Fruit fly (Drosophila melanogaster) whole organism, embryonic: ENCODE measurements around the gene CG31087.

Source experiments
- CG10959 ChIP-seq: fragments of 200-800 bp; sonication (Bioruptor generic); IDR thresholded peaks from 2 replicates; pipeline ENCODE4 v1.3.6; 2022; ENCODE audit warnings: missing biosample characterization, missing genetic modification characterization
- CG11695 ChIP-seq: fragments of 200-800 bp; sonication (Bioruptor generic); IDR thresholded peaks from 3 replicates; pipeline ENCODE4 v1.3.6; 2022; ENCODE audit warnings: missing biosample characterization, missing genetic modification characterization
- CG13296 ChIP-seq: fragments of 200-800 bp; sonication (Bioruptor generic); optimal IDR thresholded peaks from 3 replicates; lab custom pipeline; 2018; ENCODE audit warnings: missing biosample characterization, mild to moderate bottlenecking, missing genetic modification characterization
- CG33213 ChIP-seq: fragments of 200-800 bp; sonication (Bioruptor generic); optimal IDR thresholded peaks from 3 replicates; lab custom pipeline; 2016; ENCODE audit warnings: missing biosample characterization, missing genetic modification characterization
- CG42726 ChIP-seq: fragments of 200-800 bp; sonication (Bioruptor generic); IDR thresholded peaks from 2 replicates; pipeline ENCODE4 v1.3.6; 2022; ENCODE audit warnings: missing biosample characterization, missing genetic modification characterization; ENCODE audit not compliant: partially characterized antibody
- CG4617 ChIP-seq: fragments of 200-800 bp; sonication (Bioruptor generic); optimal IDR thresholded peaks from 3 replicates; lab custom pipeline; 2016; ENCODE audit warnings: missing biosample characterization, missing genetic modification characterization, borderline replicate concordance
- CG6175 ChIP-seq: fragments of 200-800 bp; sonication (Bioruptor generic); IDR thresholded peaks from 3 replicates; pipeline ENCODE4 v1.3.6; 2022; ENCODE audit warnings: missing biosample characterization, missing genetic modification characterization
- CG7357 ChIP-seq: fragments of 200-800 bp; sonication (Bioruptor generic); IDR thresholded peaks from 3 replicates; pipeline ENCODE4 v1.3.6; 2022; ENCODE audit warnings: missing biosample characterization, missing genetic modification characterization
- CG7372 ChIP-seq: fragments of 200-800 bp; sonication (Bioruptor generic); IDR thresholded peaks from 2 replicates; pipeline ENCODE4 v1.3.6; 2022; ENCODE audit warnings: missing biosample characterization, missing genetic modification characterization
- CG7786 ChIP-seq: fragments of 200-800 bp; sonication (Bioruptor generic); optimal IDR thresholded peaks from 2 replicates; lab custom pipeline; 2016; ENCODE audit warnings: missing biosample characterization, missing genetic modification characterization
- CG7963 ChIP-seq: fragments of 200-800 bp; sonication (Bioruptor generic); IDR thresholded peaks from 3 replicates; pipeline ENCODE4 v1.3.6; 2022; ENCODE audit warnings: missing biosample characterization, missing genetic modification characterization; ENCODE audit not compliant: partially characterized antibody
- CG8924 ChIP-seq: fragments of 200-800 bp; optimal IDR thresholded peaks from 3 replicates; lab custom pipeline; 2019; ENCODE audit warnings: missing biosample characterization, mild to moderate bottlenecking, missing genetic modification characterization, moderate library complexity
- D ChIP-seq, 2 experiments: fragments of 200-800 bp in 1 of 2; fragments of >200 bp in 1 of 2; sonication (Bioruptor generic) in 1 of 2; optimal IDR thresholded peaks; 2 replicates in 1 of 2; 3 replicates in 1 of 2; lab custom pipeline; 2017; ENCODE audit warnings: mild to moderate bottlenecking in 1 of 2, missing biosample characterization in 1 of 2, missing genetic modification characterization in 1 of 2, missing genetic modification reagents in 1 of 2
- E2f2 ChIP-seq: fragments of 200-800 bp; sonication (Bioruptor generic); IDR thresholded peaks from 2 replicates; pipeline ENCODE4 v1.3.6; 2022; ENCODE audit warnings: missing biosample characterization, missing genetic modification characterization
- Ets65A ChIP-seq: fragments of 200-800 bp; sonication (Bioruptor generic); peaks from one replicate; lab custom pipeline; 2016; ENCODE audit warnings: missing biosample characterization, missing genetic modification characterization
- Gsc ChIP-seq: fragments of 200-800 bp; sonication (Bioruptor generic); IDR thresholded peaks from 2 replicates; pipeline ENCODE4 v1.3.6; 2022; ENCODE audit warnings: missing biosample characterization, missing genetic modification characterization
- Jarid2 ChIP-seq: fragments of 200-800 bp; sonication (Bioruptor generic); optimal IDR thresholded peaks from 3 replicates; lab custom pipeline; 2017; ENCODE audit warnings: mild to moderate bottlenecking, missing biosample characterization, missing genetic modification reagents, missing genetic modification characterization
- MBD-R2 ChIP-seq: fragments of 200-800 bp; sonication (Bioruptor generic); IDR thresholded peaks from 2 replicates; pipeline ENCODE4 v1.3.6; 2022; ENCODE audit warnings: missing biosample characterization, missing genetic modification characterization
- MESR4 ChIP-seq: fragments of 200-800 bp; sonication (Bioruptor generic); optimal IDR thresholded peaks from 2 replicates; lab custom pipeline; 2018; ENCODE audit warnings: missing biosample characterization, mild to moderate bottlenecking, missing genetic modification characterization, moderate library complexity
- Oaz ChIP-seq: fragments of 200-800 bp; sonication (Bioruptor generic); IDR thresholded peaks from 2 replicates; pipeline ENCODE4 v1.3.6; 2022; ENCODE audit warnings: missing biosample characterization, missing genetic modification characterization
- YL-1 ChIP-seq: fragments of 200-800 bp; sonication (Bioruptor generic); optimal IDR thresholded peaks from 3 replicates; lab custom pipeline; 2017; ENCODE audit warnings: missing biosample characterization, mild to moderate bottlenecking, missing genetic modification characterization
- abd-A ChIP-seq: fragments of 200-800 bp; sonication (Bioruptor generic); optimal IDR thresholded peaks from 3 replicates; lab custom pipeline; 2019; ENCODE audit warnings: missing biosample characterization, mild to moderate bottlenecking, missing genetic modification characterization, moderate library complexity
- bigmax ChIP-seq: fragments of 200-800 bp; sonication (Bioruptor generic); optimal IDR thresholded peaks from 2 replicates; lab custom pipeline; 2018; ENCODE audit warnings: missing biosample characterization, mild to moderate bottlenecking, missing genetic modification characterization
- chinmo ChIP-seq: fragments of 200-800 bp; sonication (Bioruptor generic); IDR thresholded peaks from 4 replicates; pipeline ENCODE4 v1.3.6; 2022; ENCODE audit warnings: missing biosample characterization, missing genetic modification characterization; ENCODE audit not compliant: partially characterized antibody
- ci ChIP-seq: fragments of 200-800 bp; sonication (Bioruptor generic); IDR thresholded peaks from 3 replicates; pipeline ENCODE4 v1.3.6; 2022; ENCODE audit warnings: missing biosample characterization, missing genetic modification characterization
- cwo ChIP-seq: fragments of 200-800 bp; sonication (Bioruptor generic); optimal IDR thresholded peaks from 3 replicates; lab custom pipeline; 2017; ENCODE audit warnings: missing biosample characterization, missing genetic modification characterization, mild to moderate bottlenecking, moderate library complexity, missing genetic modification reagents
- dpn ChIP-seq, 2 experiments: fragments of 200-800 bp; sonication (Bioruptor generic); optimal IDR thresholded peaks; 3 replicates each; lab custom pipeline; 2016; ENCODE audit warnings: missing biosample characterization in 2 of 2, missing genetic modification characterization in 2 of 2
- emc ChIP-seq: fragments of 200-800 bp; sonication (Bioruptor generic); optimal IDR thresholded peaks from 2 replicates; lab custom pipeline; 2016; ENCODE audit warnings: missing biosample characterization, missing genetic modification characterization
- fu2 ChIP-seq: fragments of 200-800 bp; sonication (Bioruptor generic); optimal IDR thresholded peaks from 2 replicates; lab custom pipeline; 2016; ENCODE audit warnings: missing biosample characterization, missing genetic modification characterization
- gcm2 ChIP-seq: fragments of 200-800 bp; sonication (Bioruptor generic); optimal IDR thresholded peaks from 2 replicates; lab custom pipeline; 2016; ENCODE audit warnings: missing biosample characterization, missing genetic modification characterization
- gfzf ChIP-seq: fragments of 200-800 bp; sonication (Bioruptor generic); optimal IDR thresholded peaks from 2 replicates; lab custom pipeline; 2016; ENCODE audit warnings: missing biosample characterization, mild to moderate bottlenecking, missing genetic modification characterization, moderate library complexity
- gro ChIP-seq: fragments of 200-800 bp; sonication (Bioruptor generic); optimal IDR thresholded peaks from 2 replicates; lab custom pipeline; 2016; ENCODE audit warnings: missing biosample characterization, missing genetic modification characterization
- hb ChIP-seq: fragments of 200-800 bp; sonication (Bioruptor generic); IDR thresholded peaks from 3 replicates; pipeline ENCODE4 v1.3.6; 2022; ENCODE audit warnings: missing biosample characterization, missing genetic modification characterization; ENCODE audit not compliant: partially characterized antibody
- hbn ChIP-seq: fragments of 200-800 bp; sonication (Bioruptor generic); IDR thresholded peaks from 2 replicates; pipeline ENCODE4 v1.3.6; 2022; ENCODE audit warnings: missing biosample characterization, missing genetic modification characterization; ENCODE audit not compliant: partially characterized antibody
- hkb ChIP-seq, 2 experiments: fragments of 200-800 bp in 1 of 2; fragments of >200 bp in 1 of 2; sonication (Bioruptor generic) in 1 of 2; IDR thresholded peaks in 1 of 2; optimal IDR thresholded peaks in 1 of 2; 2 replicates each; pipeline versions ENCODE4 v1.3.6 to Lab custom; 2017 to 2022; ENCODE audit warnings: missing biosample characterization in 1 of 2, missing genetic modification characterization in 1 of 2
- jing ChIP-seq: fragments of 200-800 bp; sonication (Bioruptor generic); optimal IDR thresholded peaks from 2 replicates; lab custom pipeline; 2018; ENCODE audit warnings: missing biosample characterization, mild to moderate bottlenecking, missing genetic modification characterization
- knrl ChIP-seq: fragments of 200-800 bp; sonication (Bioruptor generic); IDR thresholded peaks from 3 replicates; pipeline ENCODE4 v1.3.6; 2022; ENCODE audit warnings: missing biosample characterization, missing genetic modification characterization; ENCODE audit not compliant: partially characterized antibody
- nmo ChIP-seq: fragments of 200-800 bp; sonication (Bioruptor generic); optimal IDR thresholded peaks from 2 replicates; lab custom pipeline; 2018; ENCODE audit warnings: missing biosample characterization, mild to moderate bottlenecking, missing genetic modification characterization, moderate library complexity
- p53 ChIP-seq: fragments of 200-800 bp; sonication (Bioruptor generic); optimal IDR thresholded peaks from 2 replicates; lab custom pipeline; 2016; ENCODE audit warnings: missing biosample characterization, missing genetic modification characterization
- pho ChIP-seq: fragments of 200-800 bp; sonication (Bioruptor generic); optimal IDR thresholded peaks from 2 replicates; lab custom pipeline; 2016; ENCODE audit warnings: missing biosample characterization, missing genetic modification characterization
- phol ChIP-seq: fragments of 200-800 bp; sonication (Bioruptor generic); optimal IDR thresholded peaks from 3 replicates; lab custom pipeline; 2018; ENCODE audit warnings: missing biosample characterization, mild to moderate bottlenecking, missing genetic modification characterization, moderate library complexity
- salm ChIP-seq: fragments of 200-800 bp; sonication (Bioruptor generic); optimal IDR thresholded peaks from 2 replicates; lab custom pipeline; 2018; ENCODE audit warnings: missing biosample characterization, mild to moderate bottlenecking, missing genetic modification characterization
- seq ChIP-seq: fragments of 200-800 bp; sonication (Bioruptor generic); IDR thresholded peaks from 2 replicates; pipeline ENCODE4 v1.3.6; 2022; ENCODE audit warnings: missing biosample characterization, missing genetic modification characterization
- slbo ChIP-seq: fragments of 200-800 bp; sonication (Bioruptor generic); IDR thresholded peaks from 2 replicates; pipeline ENCODE4 v1.3.6; 2022; ENCODE audit warnings: missing biosample characterization, missing genetic modification characterization
- sr ChIP-seq: fragments of 200-800 bp; sonication (Bioruptor generic); IDR thresholded peaks from 3 replicates; pipeline ENCODE4 v1.3.6; 2022; ENCODE audit warnings: missing biosample characterization, missing genetic modification characterization
- stwl ChIP-seq: fragments of 200-800 bp; sonication (Bioruptor generic); optimal IDR thresholded peaks from 3 replicates; lab custom pipeline; 2018; ENCODE audit warnings: missing biosample characterization, mild to moderate bottlenecking, missing genetic modification characterization, moderate library complexity
- vnd ChIP-seq: fragments of 200-800 bp; sonication (Bioruptor generic); IDR thresholded peaks from 3 replicates; pipeline ENCODE4 v1.3.6; 2022; ENCODE audit warnings: missing biosample characterization, missing genetic modification characterization; ENCODE audit not compliant: partially characterized antibody

Gene CG31087

DNA sequence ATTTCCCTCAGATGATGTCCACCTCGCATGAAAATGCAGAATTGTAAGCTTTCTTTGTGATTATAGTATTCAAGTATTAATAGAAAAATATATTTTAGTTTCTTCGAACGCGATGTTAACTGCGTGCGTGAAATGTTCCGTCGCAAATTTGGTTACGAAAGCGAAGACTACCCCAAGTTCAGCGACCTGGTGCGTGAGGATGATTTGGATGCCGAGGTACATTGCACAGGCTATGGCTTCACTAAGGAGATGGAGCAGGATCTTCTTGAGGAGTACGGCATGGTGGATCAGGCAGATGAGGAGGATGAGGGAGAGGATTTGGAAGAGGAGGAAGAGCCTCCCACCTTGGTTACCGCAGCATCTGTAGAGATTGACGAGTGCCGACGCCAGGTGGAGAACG, 46.9 kb downstream of the CG31087 start:
- TF ChIP-seq emc (GFP tag; lab: Kevin White, UChicago) = no peak
- no peak for TF ChIP-seq CG10959 (GFP tag; lab: Robert Waterston, UW)
- no peak for TF ChIP-seq D (optimal IDR thresholded peaks at IDR 0.05; lab: Kevin White, UChicago)
- no peak for TF ChIP-seq D (GFP tag; optimal IDR thresholded peaks at IDR 0.05; lab: Kevin White, UChicago)
- TF ChIP-seq gcm2 (GFP tag; lab: Kevin White, UChicago) = no peak
- TF ChIP-seq CG8924 (tag; lab: Kevin White, UChicago) = no peak
- TF ChIP-seq hbn (GFP tag; lab: Robert Waterston, UW) = no peak
- TF ChIP-seq CG6175 = no peak
- peak; percentile 92 for TF ChIP-seq Ets65A (GFP tag; lab: Kevin White, UChicago)

DNA sequence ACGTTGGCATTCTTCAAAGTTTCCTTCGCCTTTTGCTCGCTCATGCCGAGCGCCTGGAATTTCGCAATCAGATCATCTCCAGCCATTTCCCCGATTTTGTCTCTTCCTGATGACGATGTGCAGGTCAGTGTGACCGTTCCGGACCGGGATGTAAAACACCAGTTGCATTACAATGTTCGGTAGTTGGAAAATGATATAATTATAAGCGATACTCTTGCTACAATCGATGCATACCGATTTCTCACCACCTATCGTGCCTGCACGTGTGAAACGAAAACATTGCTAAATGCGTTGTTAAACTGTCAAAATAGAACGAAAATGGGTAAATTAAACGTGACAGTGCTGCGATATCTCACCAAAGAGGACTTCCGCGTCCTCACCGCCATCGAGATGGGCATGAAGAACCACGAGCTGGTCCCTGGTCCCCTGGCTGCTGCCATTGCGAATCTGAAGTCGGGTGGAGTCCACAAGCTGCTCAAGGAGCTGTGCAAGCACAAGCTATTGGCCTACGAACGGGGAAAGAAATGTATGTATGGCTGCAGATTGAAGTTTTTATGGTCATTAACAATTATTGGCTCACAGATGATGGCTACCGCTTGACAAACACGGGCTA, 47.9 kb downstream of the CG31087 start, which contains the start of the genes GlnRS and RIOK2:
Gene GlnRS (minus strand): TSS at position 133 of the 613 bp plus-strand sequence.
Gene RIOK2 (plus strand): TSS at position 256 of the 613 bp plus-strand sequence.
- peak; percentile 95 for TF ChIP-seq stwl (tag; lab: Kevin White, UChicago)
- TF ChIP-seq Jarid2 (GFP tag; lab: Kevin White, UChicago) = no peak
- peak; percentile 99 for TF ChIP-seq CG7357
- TF ChIP-seq E2f2 = no peak
- TF ChIP-seq p53 (GFP tag; lab: Kevin White, UChicago) = peak; percentile 32
- peak; percentile 100 for TF ChIP-seq chinmo (GFP tag; lab: Robert Waterston, UW)
- TF ChIP-seq CG7786 (GFP tag; lab: Kevin White, UChicago) = peak; percentile 10
- no peak for TF ChIP-seq fu2 (GFP tag; lab: Kevin White, UChicago)
- TF ChIP-seq gro = peak; percentile 54
- TF ChIP-seq slbo (GFP tag; lab: Robert Waterston, UW) = peak; percentile 43; the same call in 1 of the 2 replicates
- peak; percentile 91 for TF ChIP-seq gfzf (GFP tag; lab: Kevin White, UChicago)
- TF ChIP-seq pho (GFP tag; lab: Kevin White, UChicago) = peak; percentile 5
- peak; percentile 54 for TF ChIP-seq CG33213
- peak; percentile 71 for TF ChIP-seq nmo (GFP tag; lab: Kevin White, UChicago)
- TF ChIP-seq CG4617 = peak; percentile 94
- no peak for TF ChIP-seq CG13296
- no peak for TF ChIP-seq sr (GFP tag; lab: Robert Waterston, UW)
- TF ChIP-seq cwo = peak; percentile 96
- no peak for TF ChIP-seq CG11695
- no peak for TF ChIP-seq salm (tag; lab: Kevin White, UChicago)
- TF ChIP-seq phol = peak; percentile 69
- TF ChIP-seq vnd = peak; percentile 92
- peak; percentile 98 for TF ChIP-seq YL-1 (GFP tag; lab: Kevin White, UChicago)
- TF ChIP-seq ci (GFP tag; lab: Robert Waterston, UW) = no peak; the same call in 2 of the 3 replicates
- TF ChIP-seq Gsc (GFP tag; lab: Robert Waterston, UW) = no peak
- no peak for TF ChIP-seq jing
- peak; percentile 91 for TF ChIP-seq CG42726
- peak; percentile 93 for TF ChIP-seq CG7963 (GFP tag; lab: Robert Waterston, UW)
- TF ChIP-seq CG7372 = no peak
- TF ChIP-seq bigmax (GFP tag; lab: Kevin White, UChicago) = peak; percentile 55
- peak; percentile 98 for TF ChIP-seq MBD-R2
- peak in 1 of 2 experiments; percentile 18 for TF ChIP-seq dpn (GFP tag; optimal IDR thresholded peaks at IDR 0.05; lab: Kevin White, UChicago)
- TF ChIP-seq hb (GFP tag; lab: Robert Waterston, UW) = peak; percentile 93
- no peak for TF ChIP-seq seq (GFP tag; lab: Robert Waterston, UW)
- TF ChIP-seq knrl (GFP tag; lab: Robert Waterston, UW) = peak; percentile 95
- no peak for TF ChIP-seq abd-A (tag; lab: Kevin White, UChicago)
- TF ChIP-seq hkb (optimal IDR thresholded peaks at IDR 0.05; lab: Kevin White, UChicago) = no peak
- no peak for TF ChIP-seq hkb (GFP tag; IDR thresholded peaks at IDR 0.05; lab: Robert Waterston, UW)
- TF ChIP-seq MESR4 (GFP tag; lab: Kevin White, UChicago) = peak; percentile 95
- TF ChIP-seq Oaz (GFP tag; lab: Robert Waterston, UW) = no peak
